Fruit fly (Drosophila melanogaster) whole organism, embryonic: ENCODE measurements around the gene Cpr30B.
A peak's percentile ranks its signal among the peaks of the same experiment; 100 is the strongest.

Experiments
- ATbp ChIP-seq: fragments of 200-800 bp; sonication (Bioruptor generic); optimal IDR thresholded peaks from 2 replicates; lab custom pipeline; 2017; ENCODE audit warnings: missing biosample characterization, mild to moderate bottlenecking, missing genetic modification characterization, missing genetic modification reagents
- Asciz ChIP-seq: fragments of 200-800 bp; sonication (Bioruptor generic); optimal IDR thresholded peaks from 2 replicates; lab custom pipeline; 2017; ENCODE audit warnings: missing biosample characterization, mild to moderate bottlenecking, missing genetic modification characterization, missing genetic modification reagents
- CG10209 ChIP-seq: fragments of 200-800 bp; sonication (Bioruptor generic); optimal IDR thresholded peaks from 3 replicates; lab custom pipeline; 2017; ENCODE audit warnings: missing biosample characterization, mild to moderate bottlenecking, missing genetic modification characterization, missing genetic modification reagents
- CG11560 ChIP-seq: fragments of 200-800 bp; sonication (Bioruptor generic); IDR thresholded peaks from 3 replicates; pipeline ENCODE4 v1.3.6; 2022; ENCODE audit warnings: missing biosample characterization, missing genetic modification characterization
- CG12219 ChIP-seq: fragments of 200-800 bp; sonication (Bioruptor generic); optimal IDR thresholded peaks from 3 replicates; lab custom pipeline; 2018; ENCODE audit warnings: missing biosample characterization, mild to moderate bottlenecking, missing genetic modification characterization
- CG1233 ChIP-seq: fragments of 200-800 bp; sonication (Bioruptor generic); optimal IDR thresholded peaks from 4 replicates; lab custom pipeline; 2018; ENCODE audit warnings: missing biosample characterization, mild to moderate bottlenecking, missing genetic modification characterization
- CG12744 ChIP-seq: fragments of 200-800 bp; sonication (Bioruptor generic); optimal IDR thresholded peaks from 2 replicates; lab custom pipeline; 2016; ENCODE audit warnings: missing biosample characterization, missing genetic modification characterization
- CG12769 ChIP-seq: fragments of 200-800 bp; sonication (Bioruptor generic); optimal IDR thresholded peaks from 2 replicates; lab custom pipeline; 2019; ENCODE audit warnings: missing biosample characterization, mild to moderate bottlenecking, missing genetic modification characterization, moderate library complexity
- CG12942 ChIP-seq: fragments of 200-800 bp; sonication (Bioruptor generic); optimal IDR thresholded peaks from 3 replicates; lab custom pipeline; 2016; ENCODE audit warnings: missing biosample characterization, missing genetic modification characterization
- CG13296 ChIP-seq: fragments of 200-800 bp; sonication (Bioruptor generic); optimal IDR thresholded peaks from 3 replicates; lab custom pipeline; 2018; ENCODE audit warnings: missing biosample characterization, mild to moderate bottlenecking, missing genetic modification characterization
- CG15011 ChIP-seq: fragments of 200-800 bp; sonication (Bioruptor generic); optimal IDR thresholded peaks from 3 replicates; lab custom pipeline; 2018; ENCODE audit warnings: missing biosample characterization, mild to moderate bottlenecking, missing genetic modification characterization
- CG1529 ChIP-seq: fragments of 200-800 bp; sonication (Bioruptor generic); optimal IDR thresholded peaks from 3 replicates; lab custom pipeline; 2018; ENCODE audit warnings: missing biosample characterization, missing genetic modification characterization
- CG16779 ChIP-seq: fragments of 200-800 bp; sonication (Bioruptor generic); IDR thresholded peaks from 2 replicates; pipeline ENCODE4 v1.3.6; 2022; ENCODE audit warnings: missing biosample characterization, missing genetic modification characterization
- CG2129 ChIP-seq: fragments of 200-800 bp; sonication (Bioruptor generic); IDR thresholded peaks from 2 replicates; pipeline ENCODE4 v1.3.6; 2022; ENCODE audit warnings: missing biosample characterization, missing genetic modification characterization; ENCODE audit not compliant: partially characterized antibody
- CG2712 ChIP-seq: fragments of 200-800 bp; optimal IDR thresholded peaks from 3 replicates; lab custom pipeline; 2019; ENCODE audit warnings: missing biosample characterization, mild to moderate bottlenecking, missing genetic modification characterization, moderate library complexity
- CG3281 ChIP-seq: fragments of 200-800 bp; sonication (Bioruptor generic); optimal IDR thresholded peaks from 3 replicates; lab custom pipeline; 2017; ENCODE audit warnings: missing biosample characterization, mild to moderate bottlenecking, missing genetic modification characterization
- CG4360 ChIP-seq: fragments of 200-800 bp; sonication (Bioruptor generic); IDR thresholded peaks from 2 replicates; pipeline ENCODE4 v1.3.6; 2022; ENCODE audit warnings: missing biosample characterization, missing genetic modification characterization
- CG6765 ChIP-seq: fragments of 200-800 bp; sonication (Bioruptor generic); optimal IDR thresholded peaks from 3 replicates; lab custom pipeline; 2017; ENCODE audit warnings: missing biosample characterization, mild to moderate bottlenecking, missing genetic modification characterization
- CG7745 ChIP-seq: fragments of 200-800 bp; sonication (Bioruptor generic); optimal IDR thresholded peaks from 2 replicates; lab custom pipeline; 2018; ENCODE audit warnings: missing biosample characterization, mild to moderate bottlenecking, missing genetic modification characterization, moderate library complexity
- CkIIα-i1 ChIP-seq: fragments of 200-800 bp; sonication (Bioruptor generic); IDR thresholded peaks from 2 replicates; pipeline ENCODE4 v1.3.6; 2022; ENCODE audit warnings: missing biosample characterization, missing genetic modification characterization
- Doc3 ChIP-seq: fragments of 200-800 bp; sonication (Bioruptor generic); IDR thresholded peaks from 3 replicates; pipeline ENCODE4 v1.3.6; 2022; ENCODE audit warnings: missing biosample characterization, missing genetic modification characterization; ENCODE audit not compliant: partially characterized antibody
- Dp ChIP-seq: fragments of 200-800 bp; sonication (Bioruptor generic); optimal IDR thresholded peaks from 2 replicates; lab custom pipeline; 2018; ENCODE audit warnings: missing biosample characterization, mild to moderate bottlenecking, missing genetic modification characterization, moderate library complexity
- Eip74EF ChIP-seq, 2 experiments: fragments of 200-800 bp in 1 of 2; fragments of >200 bp in 1 of 2; sonication (Bioruptor generic) in 1 of 2; optimal IDR thresholded peaks; 2 replicates each; lab custom pipeline; 2017 to 2019; ENCODE audit warnings: missing biosample characterization in 2 of 2, missing genetic modification characterization in 2 of 2, mild to moderate bottlenecking in 1 of 2, moderate library complexity in 1 of 2
- Hmr ChIP-seq: fragments of 200-800 bp; sonication (Bioruptor generic); optimal IDR thresholded peaks from 3 replicates; lab custom pipeline; 2017; ENCODE audit warnings: mild to moderate bottlenecking, missing biosample characterization, missing genetic modification reagents, missing genetic modification characterization
- Lhr ChIP-seq: fragments of 200-800 bp; sonication (Bioruptor generic); optimal IDR thresholded peaks from 3 replicates; lab custom pipeline; 2017; ENCODE audit warnings: mild to moderate bottlenecking, missing biosample characterization, missing genetic modification reagents, missing genetic modification characterization
- Nf-YC ChIP-seq: fragments of 200-800 bp; optimal IDR thresholded peaks from 3 replicates; lab custom pipeline; 2019; ENCODE audit warnings: missing biosample characterization, mild to moderate bottlenecking, missing genetic modification characterization, moderate library complexity
- Pdp1 ChIP-seq, 2 experiments: fragments of 200-800 bp; sonication (Bioruptor generic); optimal IDR thresholded peaks; 3 replicates each; lab custom pipeline; 2016; ENCODE audit warnings: missing biosample characterization in 2 of 2, missing genetic modification characterization in 2 of 2, mild to moderate bottlenecking in 1 of 2, moderate library complexity in 1 of 2
- Vsx1 ChIP-seq: fragments of 200-800 bp; sonication (Bioruptor generic); optimal IDR thresholded peaks from 2 replicates; lab custom pipeline; 2017; ENCODE audit warnings: missing biosample characterization, mild to moderate bottlenecking, missing genetic modification characterization, missing genetic modification reagents
- Xrp1 ChIP-seq: fragments of 200-800 bp; sonication (Bioruptor generic); IDR thresholded peaks from 2 replicates; pipeline ENCODE4 v1.3.6; 2022; ENCODE audit warnings: missing biosample characterization, missing genetic modification characterization
- ash1 ChIP-seq: fragments of 200-800 bp; sonication (Bioruptor generic); optimal IDR thresholded peaks from 2 replicates; lab custom pipeline; 2018; ENCODE audit warnings: missing biosample characterization, mild to moderate bottlenecking, missing genetic modification characterization
- cwo ChIP-seq: fragments of 200-800 bp; sonication (Bioruptor generic); optimal IDR thresholded peaks from 3 replicates; lab custom pipeline; 2017; ENCODE audit warnings: missing biosample characterization, missing genetic modification characterization, mild to moderate bottlenecking, moderate library complexity, missing genetic modification reagents
- ems ChIP-seq: fragments of 200-800 bp; sonication (Bioruptor generic); optimal IDR thresholded peaks from 3 replicates; lab custom pipeline; 2016; ENCODE audit warnings: missing biosample characterization, missing genetic modification characterization
- fd3F ChIP-seq: fragments of 200-800 bp; sonication (Bioruptor generic); optimal IDR thresholded peaks from 2 replicates; lab custom pipeline; 2018; ENCODE audit warnings: missing biosample characterization, mild to moderate bottlenecking, missing genetic modification characterization, moderate library complexity
- gcm2 ChIP-seq: fragments of 200-800 bp; sonication (Bioruptor generic); optimal IDR thresholded peaks from 2 replicates; lab custom pipeline; 2016; ENCODE audit warnings: missing biosample characterization, missing genetic modification characterization
- grau ChIP-seq: fragments of 200-800 bp; optimal IDR thresholded peaks from 3 replicates; lab custom pipeline; 2019; ENCODE audit warnings: missing biosample characterization, mild to moderate bottlenecking, missing genetic modification characterization, moderate library complexity
- jing ChIP-seq: fragments of 200-800 bp; sonication (Bioruptor generic); optimal IDR thresholded peaks from 2 replicates; lab custom pipeline; 2018; ENCODE audit warnings: missing biosample characterization, mild to moderate bottlenecking, missing genetic modification characterization
- jumu ChIP-seq: fragments of 200-800 bp; sonication (Bioruptor generic); optimal IDR thresholded peaks from 3 replicates; lab custom pipeline; 2016; ENCODE audit warnings: missing biosample characterization, missing genetic modification characterization
- nau ChIP-seq: fragments of 200-800 bp; sonication (Bioruptor generic); optimal IDR thresholded peaks from 3 replicates; lab custom pipeline; 2017; ENCODE audit warnings: missing biosample characterization, mild to moderate bottlenecking, missing genetic modification characterization, missing genetic modification reagents
- slbo ChIP-seq: fragments of 200-800 bp; sonication (Bioruptor generic); IDR thresholded peaks from 2 replicates; pipeline ENCODE4 v1.3.6; 2022; ENCODE audit warnings: missing biosample characterization, missing genetic modification characterization
- slp2 ChIP-seq: fragments of 200-800 bp; sonication (Bioruptor generic); optimal IDR thresholded peaks from 2 replicates; lab custom pipeline; 2016; ENCODE audit warnings: missing biosample characterization, missing genetic modification characterization
- zfh1 ChIP-seq: fragments of 200-800 bp; sonication (Bioruptor generic); IDR thresholded peaks from 3 replicates; pipeline ENCODE4 v1.3.6; 2022; ENCODE audit warnings: missing biosample characterization, missing genetic modification characterization

Gene Cpr30B

dm6 chr2L:9509653-9510052, 33.0 kb upstream of the Cpr30B start (continued):
- TF ChIP-seq jing (GFP tag; lab: Kevin White, UChicago) (no peak), CG1529 (GFP tag; lab: Kevin White, UChicago) (no peak), CG2129 (GFP tag; lab: Robert Waterston, UW) (no peak), CG15011 (GFP tag; lab: Kevin White, UChicago) (peak; percentile 46), CG6765 (GFP tag; lab: Kevin White, UChicago) (peak; percentile 60), Hmr (GFP tag; lab: Kevin White, UChicago) (peak; percentile 68), ash1 (GFP tag; lab: Kevin White, UChicago) (no peak), slbo (no peak), grau (tag; lab: Kevin White, UChicago) (peak; percentile 16), Pdp1 (GFP tag; optimal IDR thresholded peaks at IDR 0.05; lab: Kevin White, UChicago) (peak in 1 of 2 experiments; percentile 10), CkIIα-i1 (GFP tag; lab: Robert Waterston, UW) (no peak), Xrp1 (GFP tag; lab: Robert Waterston, UW) (0 out of 2 replicates have a peak, but pooled peaks have one; percentile 10), Nf-YC (tag; lab: Kevin White, UChicago) (no peak), CG10209 (GFP tag; lab: Kevin White, UChicago) (peak; percentile 41), Dp (no peak), CG3281 (peak; percentile 53), CG1233 (GFP tag; lab: Kevin White, UChicago) (peak; percentile 7), CG4360 (GFP tag; lab: Robert Waterston, UW) (no peak), Vsx1 (peak; percentile 2), ATbp (GFP tag; lab: Kevin White, UChicago) (no peak), zfh1 (GFP tag; lab: Robert Waterston, UW) (0 out of 3 replicates have a peak, but pooled peaks have one; percentile 23), jumu (no peak), Asciz (GFP tag; lab: Kevin White, UChicago) (peak; percentile 7), ems (no peak), fd3F (peak; percentile 50), CG12942 (GFP tag; lab: Kevin White, UChicago) (no peak), slp2 (GFP tag; lab: Kevin White, UChicago) (no peak), CG11560 (no peak), CG12219 (GFP tag; lab: Kevin White, UChicago) (peak; percentile 4), nau (GFP tag; lab: Kevin White, UChicago) (peak; percentile 20), CG13296 (GFP tag; lab: Kevin White, UChicago) (peak; percentile 77), CG12744 (no peak), Lhr (GFP tag; lab: Kevin White, UChicago) (no peak), cwo (GFP tag; lab: Kevin White, UChicago) (peak; percentile 45), CG12769 (tag; lab: Kevin White, UChicago) (peak; percentile 41), CG2712 (tag; lab: Kevin White, UChicago) (no peak), CG7745 (tag; lab: Kevin White, UChicago) (no peak), CG16779 (GFP tag; lab: Robert Waterston, UW) (no peak), gcm2 (GFP tag; lab: Kevin White, UChicago) (no peak), Doc3 (GFP tag; lab: Robert Waterston, UW) (no peak), Eip74EF (GFP tag; optimal IDR thresholded peaks at IDR 0.05; lab: Kevin White, UChicago) (peak in 1 of 2 experiments; percentile 45)
